Worm (Caenorhabditis elegans) whole organism, young adult: ENCODE results near the gene dgk-1.

Source experiments
- F39B2.1 ChIP-seq: fragments of 200-800 bp; sonication (Bioruptor generic); IDR thresholded peaks from 2 replicates; pipeline ENCODE4 v1.3.6; 2022; ENCODE audit warnings: missing genetic modification reagents, missing genetic modification characterization, missing compliant biosample characterization
- lsl-1 ChIP-seq: fragments of 200-800 bp; sonication (Bioruptor generic); optimal IDR thresholded peaks from 2 replicates; lab custom pipeline; 2018; ENCODE audit warnings: mild to moderate bottlenecking, missing genetic modification characterization, moderate library complexity, missing compliant biosample characterization
- unc-62 ChIP-seq: fragments of 150-350 bp; optimal IDR thresholded peaks from 2 replicates; lab custom pipeline; 2014; ENCODE audit warnings: missing biosample characterization, missing genetic modification reagents, missing genetic modification characterization

DNA sequence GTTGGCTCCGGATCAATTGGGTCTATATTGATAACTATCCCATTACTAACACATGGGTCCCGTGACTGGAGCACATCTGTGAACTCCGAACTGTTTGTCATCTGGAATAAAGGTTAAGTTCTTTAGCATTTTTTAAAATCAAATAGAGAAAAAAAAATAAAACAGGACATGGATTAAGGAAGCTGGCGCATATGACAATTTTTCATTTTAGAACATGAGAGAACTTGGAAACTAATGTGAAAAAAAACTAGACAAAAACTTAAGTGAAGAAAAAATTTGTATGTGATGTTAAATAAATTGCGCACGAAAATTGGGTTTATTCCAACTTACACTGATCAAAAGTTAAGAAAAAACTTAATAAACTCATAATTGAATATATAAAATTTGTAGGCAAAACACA lies 42.5 kb downstream of the dgk-1 start, which contains the start of gene sms-2:
- TF ChIP-seq unc-62 (GFP tag; lab: Kevin White, UChicago) (no peak), lsl-1 (GFP tag; lab: Kevin White, UChicago) (no peak), F39B2.1 (GFP tag; lab: Robert Waterston, UW) (no peak)
